Worm (Caenorhabditis elegans) whole organism, L2 larva: ENCODE results near the gene Y49A3A.3.

Experiments used
- C34F6.9 ChIP-seq: fragments of 150-350 bp; optimal IDR thresholded peaks from 2 replicates; lab custom pipeline; 2014; ENCODE audit warnings: missing biosample characterization, missing genetic modification characterization
- F13H6.1 ChIP-seq: sonication (generic microtip); optimal IDR thresholded peaks from 2 replicates; lab custom pipeline; 2016; ENCODE audit warnings: missing genetic modification characterization, missing compliant biosample characterization
- R02D3.7 ChIP-seq: fragments of 150-350 bp; optimal IDR thresholded peaks from 2 replicates; lab custom pipeline; 2014; ENCODE audit warnings: missing biosample characterization, missing genetic modification characterization
- Y55F3AM.14 ChIP-seq: fragments of 200-800 bp; sonication (Bioruptor generic); optimal IDR thresholded peaks from 2 replicates; lab custom pipeline; 2018; ENCODE audit warnings: mild to moderate bottlenecking, missing genetic modification characterization, missing compliant biosample characterization
- alr-1 ChIP-seq: fragments of 150-350 bp; optimal IDR thresholded peaks from 2 replicates; lab custom pipeline; 2014; ENCODE audit warnings: missing biosample characterization, missing genetic modification characterization
- aly-2 ChIP-seq: fragments of 150-350 bp; optimal IDR thresholded peaks from 2 replicates; lab custom pipeline; 2014; ENCODE audit warnings: missing biosample characterization, missing genetic modification characterization
- ama-1 ChIP-seq: fragments of 150-350 bp; optimal IDR thresholded peaks from 2 replicates; lab custom pipeline; 2018; ENCODE audit warnings: inconsistent platforms
- ceh-16 ChIP-seq: fragments of 150-350 bp; optimal IDR thresholded peaks from 2 replicates; lab custom pipeline; 2014; ENCODE audit warnings: missing biosample characterization, missing genetic modification characterization
- ceh-82 ChIP-seq: fragments of 150-350 bp; optimal IDR thresholded peaks from 2 replicates; lab custom pipeline; 2014; ENCODE audit warnings: missing biosample characterization, missing genetic modification characterization
- crh-2 ChIP-seq: sonication (generic microtip); optimal IDR thresholded peaks from 2 replicates; lab custom pipeline; 2017; ENCODE audit warnings: missing biosample characterization, missing genetic modification characterization
- dmd-4 ChIP-seq: sonication (generic microtip); optimal IDR thresholded peaks from 2 replicates; lab custom pipeline; 2017; ENCODE audit warnings: missing biosample characterization, missing genetic modification characterization
- egl-27 ChIP-seq: sonication (generic microtip); optimal IDR thresholded peaks from 3 replicates; lab custom pipeline; 2017; ENCODE audit warnings: missing biosample characterization, missing genetic modification reagents, missing genetic modification characterization
- elt-1 ChIP-seq: fragments of 150-350 bp; optimal IDR thresholded peaks from 2 replicates; lab custom pipeline; 2014; ENCODE audit warnings: missing biosample characterization, missing genetic modification characterization
- elt-3 ChIP-seq: sonication (generic microtip); optimal IDR thresholded peaks from 2 replicates; lab custom pipeline; 2017; ENCODE audit warnings: missing biosample characterization, missing genetic modification characterization
- fos-1 ChIP-seq: fragments of 150-350 bp; optimal IDR thresholded peaks from 2 replicates; lab custom pipeline; 2014; ENCODE audit warnings: missing biosample characterization, missing genetic modification characterization
- lin-13 ChIP-seq: fragments of 150-350 bp; optimal IDR thresholded peaks from 2 replicates; lab custom pipeline; 2014; ENCODE audit warnings: missing biosample characterization, missing genetic modification reagents, missing genetic modification characterization
- lin-39 ChIP-seq: fragments of 150-350 bp; optimal IDR thresholded peaks from 2 replicates; lab custom pipeline; 2014; ENCODE audit warnings: missing biosample characterization, missing genetic modification reagents, missing genetic modification characterization
- lsy-2 ChIP-seq, 2 experiments: fragments of 150-350 bp in 1 of 2; sonication (generic microtip) in 1 of 2; optimal IDR thresholded peaks; 2 replicates each; lab custom pipeline; 2014 to 2017; ENCODE audit warnings: missing biosample characterization in 2 of 2, missing genetic modification characterization in 2 of 2
- mab-5 ChIP-seq: fragments of 150-350 bp; optimal IDR thresholded peaks from 2 replicates; lab custom pipeline; 2014; ENCODE audit warnings: missing biosample characterization, missing genetic modification characterization
- mdl-1 ChIP-seq, 2 experiments: fragments of 150-350 bp in 1 of 2; sonication (generic microtip) in 1 of 2; optimal IDR thresholded peaks; 2 replicates each; lab custom pipeline; 2017; ENCODE audit warnings: missing biosample characterization in 2 of 2, missing genetic modification characterization in 2 of 2
- nhr-11 ChIP-seq: fragments of 150-350 bp; optimal IDR thresholded peaks from 2 replicates; lab custom pipeline; 2014; ENCODE audit warnings: missing biosample characterization, missing genetic modification characterization
- nhr-12 ChIP-seq: fragments of 150-350 bp; optimal IDR thresholded peaks from 2 replicates; lab custom pipeline; 2014; ENCODE audit warnings: missing biosample characterization, missing genetic modification characterization
- nhr-129 ChIP-seq: fragments of 150-350 bp; optimal IDR thresholded peaks from 2 replicates; lab custom pipeline; 2014; ENCODE audit warnings: missing biosample characterization, missing genetic modification characterization
- nhr-21 ChIP-seq: fragments of 150-350 bp; optimal IDR thresholded peaks from 2 replicates; lab custom pipeline; 2014; ENCODE audit warnings: missing biosample characterization, missing genetic modification characterization
- nhr-23 ChIP-seq: fragments of 150-350 bp; optimal IDR thresholded peaks from 2 replicates; lab custom pipeline; 2014; ENCODE audit warnings: missing biosample characterization, missing genetic modification reagents, missing genetic modification characterization
- nhr-237 ChIP-seq: fragments of 150-350 bp; optimal IDR thresholded peaks from 2 replicates; lab custom pipeline; 2014; ENCODE audit warnings: missing biosample characterization, missing genetic modification characterization
- nhr-25 ChIP-seq: fragments of 150-350 bp; sonication (generic microtip); optimal IDR thresholded peaks from 3 replicates; lab custom pipeline; 2014; ENCODE audit warnings: missing biosample characterization, missing genetic modification characterization
- nhr-6 ChIP-seq: fragments of 150-350 bp; optimal IDR thresholded peaks from 2 replicates; lab custom pipeline; 2014; ENCODE audit warnings: missing biosample characterization, missing genetic modification characterization
- nhr-77 ChIP-seq: fragments of 150-350 bp; optimal IDR thresholded peaks from 2 replicates; lab custom pipeline; 2014; ENCODE audit warnings: missing biosample characterization, missing genetic modification characterization
- peb-1 ChIP-seq: fragments of 150-350 bp; optimal IDR thresholded peaks from 2 replicates; lab custom pipeline; 2014; ENCODE audit warnings: missing biosample characterization, missing genetic modification characterization
- sem-4 ChIP-seq: fragments of 150-350 bp; optimal IDR thresholded peaks from 2 replicates; lab custom pipeline; 2014; ENCODE audit warnings: missing biosample characterization, missing genetic modification reagents, missing genetic modification characterization
- skn-1 ChIP-seq: sonication (generic microtip); optimal IDR thresholded peaks from 2 replicates; lab custom pipeline; 2017; ENCODE audit warnings: missing biosample characterization, missing genetic modification characterization
- sma-3 ChIP-seq: sonication (generic microtip); optimal IDR thresholded peaks from 2 replicates; lab custom pipeline; 2016; ENCODE audit warnings: missing genetic modification reagents, missing genetic modification characterization, missing compliant biosample characterization
- unc-55 ChIP-seq: fragments of 150-350 bp; sonication (generic microtip); optimal IDR thresholded peaks from 3 replicates; lab custom pipeline; 2014; ENCODE audit warnings: missing biosample characterization, missing genetic modification reagents, missing genetic modification characterization
- zag-1 ChIP-seq: fragments of 150-350 bp; optimal IDR thresholded peaks from 2 replicates; lab custom pipeline; 2014; ENCODE audit warnings: missing biosample characterization, missing genetic modification characterization
- ztf-1 ChIP-seq: fragments of 200-800 bp; sonication (Bioruptor generic); conservative IDR thresholded peaks from 2 replicates; pipeline ENCODE4 v1.3.6; 2022; ENCODE audit warnings: missing genetic modification characterization, missing compliant biosample characterization
- ztf-11 ChIP-seq: sonication (generic microtip); optimal IDR thresholded peaks from 2 replicates; lab custom pipeline; 2017; ENCODE audit warnings: missing biosample characterization, missing genetic modification characterization
- ztf-4 ChIP-seq: fragments of 150-350 bp; optimal IDR thresholded peaks from 2 replicates; lab custom pipeline; 2014; ENCODE audit warnings: missing biosample characterization, missing genetic modification characterization

Y49A3A.3 gene

DNA sequence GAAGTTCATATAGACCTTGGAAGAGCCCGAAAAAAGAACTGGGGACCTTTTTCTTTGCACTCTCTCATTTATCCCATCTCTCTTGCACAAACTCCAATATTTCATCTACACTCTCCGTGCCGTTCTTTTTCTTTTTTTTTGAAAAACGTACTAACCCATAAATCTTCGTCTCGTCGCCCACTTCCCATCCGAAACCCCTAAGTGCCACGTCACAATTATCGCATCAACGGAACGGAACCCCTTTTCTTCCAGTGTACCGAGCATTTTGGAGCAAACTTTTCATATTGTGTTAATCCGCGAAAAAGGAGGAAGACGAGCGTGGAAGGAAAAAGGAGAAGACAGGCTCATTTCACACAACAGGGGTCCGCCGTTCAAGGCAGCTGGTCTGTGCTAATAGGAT is 15.2 kb downstream of the Y49A3A.3 start:
- peak; percentile 4 for TF ChIP-seq zag-1 (tag; lab: Kevin White, UChicago)
- peak; percentile 63 for TF ChIP-seq crh-2
- TF ChIP-seq lin-39 (tag; lab: Kevin White, UChicago): no peak
- TF ChIP-seq skn-1 (tag; lab: Kevin White, UChicago): no peak
- peak; percentile 45 for TF ChIP-seq mab-5
- TF ChIP-seq nhr-25: no peak
- TF ChIP-seq, all 48 proteins: peak for 3

DNA sequence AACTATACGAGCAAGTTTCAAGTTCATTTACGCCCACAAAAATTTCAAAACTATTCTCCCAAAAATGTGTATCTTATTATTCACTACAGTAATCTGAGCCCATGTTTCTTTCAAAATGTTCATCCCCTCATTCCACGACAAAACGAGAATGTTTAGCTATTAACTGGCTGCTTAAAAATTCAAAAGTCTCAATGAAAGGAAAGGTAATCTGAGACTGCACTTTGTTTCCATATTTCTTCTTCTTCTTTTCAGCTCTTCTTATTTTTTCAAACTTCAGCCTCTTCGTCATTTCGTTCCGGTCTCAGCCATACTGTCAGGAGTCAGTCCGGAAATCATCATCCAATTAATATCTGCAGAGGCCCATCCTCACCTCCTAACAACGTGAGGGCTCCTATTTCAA is 18.6 kb downstream of the Y49A3A.3 start, which contains the start of gene unc-39:
unc-39 (plus strand) TSS at position 301 of the 400 bp plus-strand sequence.
- no peak for TF ChIP-seq alr-1 (tag; lab: Kevin White, UChicago)
- no peak for TF ChIP-seq elt-1 (tag; lab: Kevin White, UChicago)
- TF ChIP-seq nhr-25: no peak
- TF ChIP-seq egl-27: no peak
- no peak for TF ChIP-seq ceh-16 (tag; lab: Kevin White, UChicago)
- no peak for TF ChIP-seq mdl-1 (tag; optimal IDR thresholded peaks at IDR 0.05; lab: Kevin White, UChicago)
- no peak for TF ChIP-seq C34F6.9 (tag; lab: Kevin White, UChicago)

ce11 chrV:14378052-14378451 is 23.8 kb downstream of the Y49A3A.3 start:
- TF ChIP-seq ama-1 (lab: Kevin White, UChicago) (no peak), R02D3.7 (tag; lab: Kevin White, UChicago) (no peak)

- TF ChIP-seq nhr-12: no peak
- TF ChIP-seq nhr-11 (tag; lab: Kevin White, UChicago): no peak
- TF ChIP-seq skn-1 (tag; lab: Kevin White, UChicago): no peak
- TF ChIP-seq F13H6.1 (tag; lab: Kevin White, UChicago): no peak
- no peak for TF ChIP-seq fos-1
- no peak for TF ChIP-seq ceh-82
- TF ChIP-seq sem-4 (tag; lab: Kevin White, UChicago): no peak
- TF ChIP-seq R02D3.7 (tag; lab: Kevin White, UChicago): no peak
- no peak for TF ChIP-seq sma-3 (GFP tag; lab: Kevin White, UChicago)
- TF ChIP-seq mdl-1 (tag; optimal IDR thresholded peaks at IDR 0.05; lab: Kevin White, UChicago): no peak
- TF ChIP-seq peb-1 (tag; lab: Kevin White, UChicago): no peak
- TF ChIP-seq egl-27: no peak
- TF ChIP-seq aly-2 (tag; lab: Kevin White, UChicago): no peak
- TF ChIP-seq lin-13 (GFP tag; lab: Kevin White, UChicago): no peak
- TF ChIP-seq alr-1 (tag; lab: Kevin White, UChicago): no peak
- no peak for TF ChIP-seq nhr-23
Measured at ce11 chrV:14378986-14379385, 24.8 kb downstream of the Y49A3A.3 start, which contains the start of gene npr-43. Gene npr-43 (minus strand): TSS chrV:14379086.

- TF ChIP-seq fos-1 (no peak), C34F6.9 (tag; lab: Kevin White, UChicago) (no peak), aly-2 (tag; lab: Kevin White, UChicago) (no peak), unc-55 (GFP tag; lab: Kevin White, UChicago) (no peak), nhr-6 (tag; lab: Kevin White, UChicago) (no peak), ztf-4 (tag; lab: Kevin White, UChicago) (no peak), mab-5 (no peak), ztf-1 (GFP tag; lab: Robert Waterston, UW) (no peak), alr-1 (tag; lab: Kevin White, UChicago) (no peak), nhr-77 (tag; lab: Kevin White, UChicago) (no peak), elt-3 (no peak), mdl-1 (tag; optimal IDR thresholded peaks at IDR 0.05; lab: Kevin White, UChicago) (no peak), lin-39 (tag; lab: Kevin White, UChicago) (no peak), lsy-2 (tag; optimal IDR thresholded peaks at IDR 0.05; lab: Kevin White, UChicago) (no peak), sma-3 (GFP tag; lab: Kevin White, UChicago) (no peak)
Measured at ce11 chrV:14380242-14380641, 26.0 kb downstream of the Y49A3A.3 start.

- TF ChIP-seq crh-2: no peak
- no peak for TF ChIP-seq nhr-237
- TF ChIP-seq nhr-11 (tag; lab: Kevin White, UChicago): no peak
- TF ChIP-seq skn-1 (tag; lab: Kevin White, UChicago): no peak
- no peak for TF ChIP-seq lsy-2 (tag; optimal IDR thresholded peaks at IDR 0.05; lab: Kevin White, UChicago)
- no peak for TF ChIP-seq dmd-4
- no peak for TF ChIP-seq elt-1 (tag; lab: Kevin White, UChicago)
- TF ChIP-seq nhr-21 (tag; lab: Kevin White, UChicago): no peak
- TF ChIP-seq Y55F3AM.14 (GFP tag; lab: Kevin White, UChicago): no peak
- no peak for TF ChIP-seq nhr-129 (tag; lab: Kevin White, UChicago)
- no peak for TF ChIP-seq fos-1
- TF ChIP-seq R02D3.7 (tag; lab: Kevin White, UChicago): no peak
- TF ChIP-seq ztf-11 (tag; lab: Kevin White, UChicago): no peak
- no peak for TF ChIP-seq ceh-82
- no peak for TF ChIP-seq nhr-23
- TF ChIP-seq mab-5: no peak
Measured at ce11 chrV:14391830-14392229, 37.6 kb downstream of the Y49A3A.3 start, which contains the start of gene C15H11.10. Gene C15H11.10 (plus strand): TSS chrV:14392130.
